Fruit fly (Drosophila melanogaster) whole organism: ENCODE measurements around the gene Cdc27.
A peak's percentile ranks its signal among the peaks of the same experiment; 100 is the strongest.

Source experiments
- CG8478 ChIP-seq: fragments of >200 bp; optimal IDR thresholded peaks from 2 replicates; lab custom pipeline; 2018; ENCODE audit warnings: inconsistent platforms
- Dll ChIP-seq: fragments of >200 bp; optimal IDR thresholded peaks from 2 replicates; lab custom pipeline; 2017
- EcR ChIP-seq, 2 experiments: fragments of >200 bp; optimal IDR thresholded peaks; 2 replicates each; lab custom pipeline; 2017; ENCODE audit warnings: missing biosample characterization in 2 of 2, missing genetic modification characterization in 2 of 2, missing genetic modification reagents in 2 of 2
- pan ChIP-seq: fragments of >200 bp; optimal IDR thresholded peaks from 2 replicates; lab custom pipeline; 2017
- psq ChIP-seq: fragments of >200 bp; optimal IDR thresholded peaks from 2 replicates; lab custom pipeline; 2017
- usp ChIP-seq: fragments of >200 bp; optimal IDR thresholded peaks from 2 replicates; lab custom pipeline; 2017; ENCODE audit warnings: missing biosample characterization, missing genetic modification characterization, mixed read lengths

Cdc27 gene

DNA sequence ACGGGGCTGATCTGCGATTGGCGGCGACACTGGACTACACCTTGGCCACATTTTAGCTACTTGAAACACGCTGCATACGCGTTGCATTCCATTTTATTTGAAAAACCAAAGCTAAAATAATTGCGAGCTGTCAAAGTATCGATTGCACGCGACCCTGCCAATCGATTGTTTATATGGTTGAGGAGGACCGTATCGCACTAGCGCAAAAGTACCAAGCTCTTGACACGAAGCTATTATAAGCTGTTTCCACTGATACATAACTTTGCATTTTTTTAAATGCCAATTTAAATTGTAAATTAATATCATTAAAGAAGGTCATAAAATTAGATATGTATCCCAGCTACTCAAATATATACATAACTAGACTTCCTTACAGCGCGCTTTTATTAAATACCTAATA is at the start of gene Cdc27:
Gene Cdc27 (minus strand): TSS at position 174 of the 400 bp plus-strand sequence.
- TF ChIP-seq usp (GFP tag; lab: Kevin White, UChicago) (no peak), EcR (GFP tag; optimal IDR thresholded peaks at IDR 0.05; lab: Kevin White, UChicago) (no peak), psq (lab: Kevin White, UChicago) (no peak)

DNA sequence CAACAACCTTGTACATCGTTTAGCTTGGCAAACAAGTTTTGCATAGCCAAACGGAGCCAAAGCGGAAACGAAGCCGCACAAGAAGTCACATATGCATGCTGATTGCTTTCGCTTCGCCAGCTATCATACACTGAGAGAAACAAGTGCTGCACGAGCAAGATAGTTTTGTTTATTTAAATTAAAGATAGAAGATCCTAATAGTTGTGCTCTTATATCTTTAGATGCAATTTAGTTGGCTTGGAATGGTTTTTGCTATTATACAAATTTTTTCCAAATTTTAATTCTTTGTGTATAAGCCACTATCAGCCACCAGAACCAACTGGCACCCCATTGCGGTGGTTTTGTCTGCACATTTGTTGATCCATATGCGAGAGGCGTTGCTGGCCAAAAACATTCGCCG is 34.4 kb upstream of the Cdc27 start:
- TF ChIP-seq EcR (GFP tag; optimal IDR thresholded peaks at IDR 0.05; lab: Kevin White, UChicago): no peak
- no peak for TF ChIP-seq usp (GFP tag; lab: Kevin White, UChicago)
- TF ChIP-seq pan (lab: Kevin White, UChicago): no peak
- no peak for TF ChIP-seq Dll (lab: Kevin White, UChicago)
- TF ChIP-seq psq (lab: Kevin White, UChicago): no peak
- no peak for TF ChIP-seq CG8478 (lab: Kevin White, UChicago)

DNA sequence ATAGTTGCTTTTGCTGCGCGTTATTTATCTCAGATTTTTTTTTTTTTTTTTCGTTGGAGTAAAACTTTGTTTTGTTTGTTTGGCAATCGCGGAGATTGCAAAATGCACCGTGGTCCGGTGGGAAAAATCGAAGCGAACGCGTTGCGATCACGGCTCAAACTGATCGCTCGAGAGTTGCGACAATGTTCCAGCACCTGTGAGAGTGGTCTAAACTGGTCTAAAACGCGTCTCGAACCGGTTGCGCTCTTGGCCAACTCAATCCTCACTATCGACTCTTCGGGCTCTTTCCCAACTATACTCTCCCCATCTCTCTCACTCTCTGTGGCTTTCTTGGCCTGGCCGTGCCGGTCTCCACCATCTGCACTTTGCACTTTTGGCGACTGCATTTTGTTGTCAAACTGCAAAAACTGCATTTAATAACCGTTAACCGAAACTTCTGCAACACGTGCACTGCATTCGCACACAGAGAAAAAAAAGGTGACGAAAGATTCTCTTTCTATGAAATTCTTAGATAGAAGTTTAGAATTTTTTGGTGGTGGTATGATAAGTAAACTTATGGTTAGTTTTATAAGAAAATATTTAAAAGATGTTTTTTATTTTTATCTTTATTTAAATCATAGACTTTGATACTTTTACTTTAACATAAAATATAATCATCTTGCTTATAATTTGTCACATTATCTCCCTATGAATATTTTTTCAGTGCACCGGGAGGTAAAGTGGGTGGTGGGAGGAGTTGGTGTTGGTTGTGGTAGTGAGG is 14.8 kb upstream of the Cdc27 start, which contains the start of gene CG14830:
Gene CG14830 (minus strand): TSS at position 164 of the 760 bp plus-strand sequence.
- TF ChIP-seq psq (lab: Kevin White, UChicago) (no peak), Dll (lab: Kevin White, UChicago) (peak; percentile 24)

DNA sequence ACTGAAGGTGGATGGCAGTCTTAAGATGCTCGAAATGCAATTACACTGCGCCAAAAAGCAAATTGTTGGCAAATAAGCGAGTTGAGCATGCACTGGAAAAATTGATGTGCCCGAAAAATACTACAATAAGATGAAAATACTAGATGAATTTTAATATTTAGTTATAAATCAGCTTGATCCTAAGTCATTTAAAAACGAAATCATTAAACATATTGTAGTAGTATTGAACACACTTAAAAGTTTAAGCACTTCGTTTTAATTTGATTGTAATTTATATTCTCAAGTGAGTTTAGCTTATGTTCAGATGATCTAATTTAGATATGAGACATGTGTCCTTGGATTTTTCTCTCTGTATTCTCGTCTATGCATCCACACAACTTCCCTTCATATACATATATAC is 13.3 kb upstream of the Cdc27 start:
- no peak for TF ChIP-seq pan (lab: Kevin White, UChicago)
- TF ChIP-seq CG8478 (lab: Kevin White, UChicago): no peak
- no peak for TF ChIP-seq usp (GFP tag; lab: Kevin White, UChicago)
- no peak for TF ChIP-seq EcR (GFP tag; optimal IDR thresholded peaks at IDR 0.05; lab: Kevin White, UChicago)
- TF ChIP-seq psq (lab: Kevin White, UChicago): no peak
- TF ChIP-seq Dll (lab: Kevin White, UChicago): no peak

DNA sequence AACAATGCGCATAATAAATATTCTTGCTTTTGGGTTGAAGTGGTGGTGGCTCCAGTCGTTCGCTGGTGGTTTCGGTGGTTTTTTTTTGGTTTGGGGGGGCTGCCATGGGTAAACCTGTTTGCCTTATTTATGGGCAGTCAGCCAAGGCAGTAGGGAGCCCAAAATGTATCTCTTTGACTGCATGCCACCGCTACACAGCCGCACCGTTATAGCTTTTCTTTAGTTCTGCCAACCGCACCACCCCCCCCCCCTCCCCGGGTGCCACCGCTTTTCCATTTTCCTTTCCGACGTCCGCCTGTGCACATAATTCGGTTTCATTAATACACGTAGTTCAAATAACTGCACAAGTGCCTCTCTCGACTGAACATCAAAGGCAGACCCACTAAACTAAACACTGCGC is 9.1 kb upstream of the Cdc27 start:
- no peak for TF ChIP-seq psq (lab: Kevin White, UChicago)
- TF ChIP-seq EcR (GFP tag; optimal IDR thresholded peaks at IDR 0.05; lab: Kevin White, UChicago): no peak
- no peak for TF ChIP-seq CG8478 (lab: Kevin White, UChicago)
- TF ChIP-seq Dll (lab: Kevin White, UChicago): no peak
- TF ChIP-seq usp (GFP tag; lab: Kevin White, UChicago): no peak
- TF ChIP-seq pan (lab: Kevin White, UChicago): no peak

DNA sequence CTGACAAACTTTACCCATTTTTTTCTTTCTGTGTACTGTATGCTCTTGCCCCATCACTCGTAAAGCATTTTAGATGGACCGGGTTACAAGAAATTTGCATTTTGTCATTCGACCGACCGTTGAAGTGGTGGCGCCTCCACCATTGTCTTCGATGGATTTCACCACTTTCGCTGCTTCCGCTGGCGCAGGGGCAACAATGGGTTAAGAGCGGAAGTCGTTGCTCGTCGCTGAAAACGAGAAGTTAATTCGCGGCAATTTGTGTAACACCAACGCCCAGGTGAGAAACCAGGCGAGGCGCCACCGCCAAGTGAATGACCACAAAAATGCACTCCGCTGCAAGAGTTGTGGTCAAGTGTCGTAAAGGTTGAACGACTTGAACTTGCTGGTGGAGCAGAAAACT is 5.6 kb upstream of the Cdc27 start:
- TF ChIP-seq EcR (GFP tag; optimal IDR thresholded peaks at IDR 0.05; lab: Kevin White, UChicago) (no peak), CG8478 (lab: Kevin White, UChicago) (no peak), psq (lab: Kevin White, UChicago) (no peak), usp (GFP tag; lab: Kevin White, UChicago) (no peak), pan (lab: Kevin White, UChicago) (no peak)

DNA sequence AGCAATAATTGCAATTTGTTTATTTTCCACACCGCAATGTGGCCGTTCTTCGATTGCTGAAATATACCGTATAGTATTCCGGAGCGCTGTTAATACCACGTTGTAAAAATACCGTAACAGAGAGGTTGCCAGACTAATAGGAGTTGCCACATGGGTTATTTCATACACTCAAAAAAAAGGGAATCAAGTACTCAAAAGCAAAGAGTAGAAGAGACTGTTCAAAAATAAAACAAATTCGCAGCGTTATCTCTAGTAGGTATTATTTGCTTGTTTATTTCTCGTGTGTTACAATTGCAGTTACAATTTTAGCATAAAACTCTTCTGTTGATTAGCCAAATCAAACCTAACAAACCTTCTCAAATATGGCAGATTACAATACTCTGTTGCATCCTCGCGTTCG is 1.3 kb upstream of the Cdc27 start, which contains the start of gene MED4:
Gene MED4 (minus strand): TSS at position 59 of the 400 bp plus-strand sequence.
- TF ChIP-seq pan (lab: Kevin White, UChicago): no peak
- TF ChIP-seq Dll (lab: Kevin White, UChicago): no peak
- no peak for TF ChIP-seq CG8478 (lab: Kevin White, UChicago)
- TF ChIP-seq EcR (GFP tag; optimal IDR thresholded peaks at IDR 0.05; lab: Kevin White, UChicago): no peak
- TF ChIP-seq usp (GFP tag; lab: Kevin White, UChicago): no peak
- no peak for TF ChIP-seq psq (lab: Kevin White, UChicago)

DNA sequence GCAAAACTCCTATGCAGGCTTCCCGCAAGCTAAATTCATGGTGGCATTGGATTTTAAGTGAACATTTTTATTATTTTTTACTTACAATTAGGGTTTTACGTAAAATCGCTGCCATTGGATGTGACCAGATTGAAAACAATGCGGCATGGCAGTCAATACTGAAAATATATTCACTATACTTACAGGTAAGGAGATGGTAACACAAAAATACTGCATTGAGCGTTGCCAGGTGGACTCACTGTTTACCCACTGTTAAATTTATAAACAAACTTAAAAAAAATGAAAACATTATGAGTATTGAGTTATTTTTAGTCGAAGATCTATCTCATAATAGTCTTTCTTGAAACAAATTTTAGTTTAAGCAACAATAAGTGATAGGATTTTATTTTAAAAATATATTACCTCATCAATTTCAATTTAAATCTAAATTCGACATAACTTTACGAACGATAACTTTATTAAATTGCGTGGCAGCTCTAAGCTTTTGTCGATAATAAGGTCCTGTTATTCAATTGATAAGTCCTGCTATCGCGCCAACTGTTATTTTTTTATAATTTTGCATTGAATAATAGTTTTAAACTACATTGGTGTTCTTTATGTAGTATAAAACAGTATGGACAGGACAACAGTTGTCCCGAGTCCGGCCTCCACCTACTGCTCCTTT is 5.2 kb downstream of the Cdc27 start, which contains the start of the genes mRpL50 and mei-P22:
Gene mRpL50 (minus strand): TSS at position 159 of the 664 bp plus-strand sequence.
Gene mei-P22 (plus strand): TSS at position 614 of the 664 bp plus-strand sequence.
- TF ChIP-seq Dll (lab: Kevin White, UChicago): no peak
- no peak for TF ChIP-seq EcR (GFP tag; optimal IDR thresholded peaks at IDR 0.05; lab: Kevin White, UChicago)
- no peak for TF ChIP-seq CG8478 (lab: Kevin White, UChicago)
- no peak for TF ChIP-seq pan (lab: Kevin White, UChicago)

DNA sequence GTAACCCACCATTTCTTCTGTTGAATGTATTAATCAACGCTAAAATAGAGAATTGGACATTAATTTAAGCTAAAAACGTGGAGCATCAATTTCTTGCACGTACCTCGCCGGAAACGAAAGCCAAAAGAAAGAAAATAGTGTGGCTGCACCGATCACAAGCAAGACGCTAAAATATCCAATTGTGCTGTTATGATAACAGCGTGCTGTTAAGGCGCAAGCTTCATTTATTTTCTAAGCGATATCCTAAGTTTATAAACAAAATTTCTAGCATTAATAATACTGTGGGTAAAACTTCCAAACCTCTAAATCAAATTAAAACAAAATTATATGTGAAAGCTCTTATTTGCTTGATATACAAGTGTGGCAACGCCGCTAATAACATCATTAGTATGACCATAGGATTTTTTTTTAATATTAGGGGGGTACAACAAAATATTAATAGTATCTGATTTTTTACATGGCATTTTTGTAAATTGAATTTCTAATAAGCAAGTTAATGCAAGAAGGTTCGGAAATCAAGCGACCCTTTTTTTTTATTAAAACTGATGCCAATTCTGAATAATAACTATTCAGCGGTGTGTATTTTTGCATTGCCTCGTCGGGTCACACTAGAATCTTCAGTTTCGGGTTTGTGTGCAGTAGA is 7.8 kb downstream of the Cdc27 start, which contains the start of the genes RpL18 and Neos:
Gene RpL18 (minus strand): TSS at position 135 of the 643 bp plus-strand sequence.
Gene Neos (plus strand): TSS at position 412 of the 643 bp plus-strand sequence.
- no peak for TF ChIP-seq psq (lab: Kevin White, UChicago)
- no peak for TF ChIP-seq Dll (lab: Kevin White, UChicago)
- TF ChIP-seq EcR (GFP tag; optimal IDR thresholded peaks at IDR 0.05; lab: Kevin White, UChicago): no peak
- TF ChIP-seq pan (lab: Kevin White, UChicago): no peak
- no peak for TF ChIP-seq CG8478 (lab: Kevin White, UChicago)
- TF ChIP-seq usp (GFP tag; lab: Kevin White, UChicago): no peak

DNA sequence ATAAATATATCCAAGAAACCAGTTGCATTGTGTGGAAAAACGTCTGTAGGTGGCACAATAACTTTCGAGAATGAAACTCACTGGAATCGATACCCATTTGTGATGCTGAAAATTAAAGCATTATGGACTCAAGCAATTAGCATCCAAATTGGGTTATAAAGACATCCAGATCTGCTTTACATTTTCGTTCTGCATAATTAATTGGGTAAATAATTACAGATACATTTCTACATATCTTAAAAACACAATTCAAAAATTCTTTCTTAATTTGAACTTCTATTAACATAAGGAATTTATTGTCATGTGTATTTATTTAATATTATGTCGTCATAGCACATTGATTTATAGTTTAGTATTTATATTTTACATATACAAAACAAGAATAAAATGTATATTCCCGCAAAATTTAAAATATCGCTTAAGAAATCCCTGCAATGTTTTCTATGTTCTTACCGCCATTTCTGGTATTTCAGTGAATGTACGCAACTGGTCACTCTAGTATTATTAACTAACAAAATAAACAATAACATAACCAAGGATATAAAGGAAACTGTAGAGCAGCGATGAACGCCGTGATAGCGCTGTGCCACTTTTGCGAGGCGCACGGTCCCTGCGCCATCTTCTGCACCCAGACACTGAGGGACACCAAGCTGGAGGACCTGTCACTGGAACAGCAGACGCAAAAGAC is 10.9 kb downstream of the Cdc27 start, which contains the start of the genes CG14829 and BHD:
Gene CG14829 (minus strand): TSS at position 51 of the 688 bp plus-strand sequence.
Gene BHD (plus strand): TSS at position 471 of the 688 bp plus-strand sequence.
- TF ChIP-seq pan (lab: Kevin White, UChicago): no peak
- TF ChIP-seq EcR (GFP tag; optimal IDR thresholded peaks at IDR 0.05; lab: Kevin White, UChicago): no peak
- TF ChIP-seq psq (lab: Kevin White, UChicago): no peak
- no peak for TF ChIP-seq CG8478 (lab: Kevin White, UChicago)
- TF ChIP-seq Dll (lab: Kevin White, UChicago): no peak
- no peak for TF ChIP-seq usp (GFP tag; lab: Kevin White, UChicago)
